Fruit fly (Drosophila melanogaster): ENCODE data around the gene CG13806.
A peak's percentile ranks its signal among the peaks of the same experiment; 100 is the strongest.

The CG13806 gene

dm6 chr3L:2262515-2262944, 3.7 kb upstream of the CG13806 start, which contains the start of the genes oxt and CG13807 (continued):
- peak; percentile 54 for TF ChIP-seq BEAF-32 (GFP tag; optimal IDR thresholded peaks at IDR 0.05)
- peak; percentile 82 for TF ChIP-seq HLH3B (GFP tag; IDR thresholded peaks at IDR 0.05)
- peak; percentile 79 for TF ChIP-seq CG43689 (GFP tag; IDR thresholded peaks at IDR 0.05)
- TF ChIP-seq CG15601 (tag; optimal IDR thresholded peaks at IDR 0.05) = peak; percentile 84
- TF ChIP-seq Spps (tag; optimal IDR thresholded peaks at IDR 0.05) = peak; percentile 77
- TF ChIP-seq CG7372 (GFP tag; IDR thresholded peaks at IDR 0.05) = peak; percentile 88
- TF ChIP-seq cad (GFP tag; optimal IDR thresholded peaks at IDR 0.05) = no peak
- TF ChIP-seq CG30403 (GFP tag; optimal IDR thresholded peaks at IDR 0.05) = peak; percentile 93
- peak; percentile 85 for TF ChIP-seq Meics (GFP tag; optimal IDR thresholded peaks at IDR 0.05)
- TF ChIP-seq ase (GFP tag; IDR thresholded peaks at IDR 0.05) = peak; percentile 92
- TF ChIP-seq caup (GFP tag; optimal IDR thresholded peaks at IDR 0.05; ENCODE audit: severe bottlenecking) = peak; percentile 85
- TF ChIP-seq CG42726 (GFP tag; IDR thresholded peaks at IDR 0.05; ENCODE audit: partially characterized antibody) = no peak
- TF ChIP-seq Camta (GFP tag; optimal IDR thresholded peaks at IDR 0.05) = peak; percentile 67
- TF ChIP-seq cg (GFP tag; optimal IDR thresholded peaks at IDR 0.05) = no peak
- TF ChIP-seq cwo (GFP tag; optimal IDR thresholded peaks at IDR 0.05) = peak; percentile 69
- TF ChIP-seq CG4360 (GFP tag; IDR thresholded peaks at IDR 0.05) = 0 out of 2 replicates have a peak, but pooled peaks have one; percentile 26
- peak; percentile 91 for TF ChIP-seq lmd (GFP tag; IDR thresholded peaks at IDR 0.05)
- peak; percentile 58 for TF ChIP-seq pnt (GFP tag; optimal IDR thresholded peaks at IDR 0.05)
- peak; percentile 92 for TF ChIP-seq CG14441 (GFP tag; IDR thresholded peaks at IDR 0.05)
- TF ChIP-seq zfh1 (GFP tag; IDR thresholded peaks at IDR 0.05) = peak; percentile 92
- TF ChIP-seq eve (GFP tag; optimal IDR thresholded peaks at IDR 0.05) = no peak
- peak; percentile 95 for TF ChIP-seq nmo (GFP tag; optimal IDR thresholded peaks at IDR 0.05)
- peak; percentile 87 for TF ChIP-seq CG10209 (GFP tag; optimal IDR thresholded peaks at IDR 0.05)
- peak; percentile 44; the same call in 1 of the 2 replicates for TF ChIP-seq crol (GFP tag; IDR thresholded peaks at IDR 0.05)
- no peak for TF ChIP-seq CG4282 (GFP tag; optimal IDR thresholded peaks at IDR 0.05)
- TF ChIP-seq btn (GFP tag; optimal IDR thresholded peaks at IDR 0.05) = no peak
- no peak for TF ChIP-seq Sox100B (GFP tag; optimal IDR thresholded peaks at IDR 0.05)
- peak; percentile 80 for TF ChIP-seq Lhr (GFP tag; optimal IDR thresholded peaks at IDR 0.05)
- TF ChIP-seq NfI (GFP tag; optimal IDR thresholded peaks at IDR 0.05) = peak; percentile 92
- peak; percentile 90 for TF ChIP-seq bcd (GFP tag; optimal IDR thresholded peaks at IDR 0.05)
- no peak for TF ChIP-seq lbe (GFP tag; optimal IDR thresholded peaks at IDR 0.05)
- TF ChIP-seq CG1647 (GFP tag; optimal IDR thresholded peaks at IDR 0.05) = peak; percentile 67
- TF ChIP-seq Dfd (GFP tag; optimal IDR thresholded peaks at IDR 0.05) = no peak
- TF ChIP-seq CG2889 (GFP tag; IDR thresholded peaks at IDR 0.05) = peak; percentile 79
- peak; percentile 68 for TF ChIP-seq bab2 (GFP tag; optimal IDR thresholded peaks at IDR 0.05)
- TF ChIP-seq dysf (GFP tag; IDR thresholded peaks at IDR 0.05) = peak; percentile 93

dm6 chr3L:2267558-2267957, 1.4 kb downstream of the CG13806 start, which contains the start of gene obst-I:
Gene obst-I, plus strand, starts transcription at chr3L:2267858.
- no peak for TF ChIP-seq grau (tag; optimal IDR thresholded peaks at IDR 0.05)
- no peak for TF ChIP-seq abd-A (tag; optimal IDR thresholded peaks at IDR 0.05)
- TF ChIP-seq ATbp (GFP tag; optimal IDR thresholded peaks at IDR 0.05) = no peak
- TF ChIP-seq CG7987 (GFP tag; optimal IDR thresholded peaks at IDR 0.05) = no peak
- TF ChIP-seq CG9215 (GFP tag; IDR thresholded peaks at IDR 0.05) = no peak
- TF ChIP-seq gfzf (GFP tag; optimal IDR thresholded peaks at IDR 0.05) = no peak
- TF ChIP-seq oc (tag; optimal IDR thresholded peaks at IDR 0.05) = no peak
- no peak for TF ChIP-seq CG6813 (GFP tag; optimal IDR thresholded peaks at IDR 0.05)
- TF ChIP-seq CG13424 (tag; optimal IDR thresholded peaks at IDR 0.05) = no peak
- no peak for TF ChIP-seq Dip2 (GFP tag; IDR thresholded peaks at IDR 0.05)
- TF ChIP-seq unpg (GFP tag; optimal IDR thresholded peaks at IDR 0.05) = no peak
- TF ChIP-seq CG4617 (GFP tag; optimal IDR thresholded peaks at IDR 0.05; ENCODE audit: borderline replicate concordance) = no peak

Data from whole organism, embryonic.